Fruit fly (Drosophila melanogaster) whole organism, embryonic: ENCODE results near the gene PolD3.

Experiments
- CG10565 ChIP-seq: fragments of 200-800 bp; sonication (Bioruptor generic); optimal IDR thresholded peaks from 3 replicates; lab custom pipeline; 2016; ENCODE audit warnings: missing biosample characterization, mild to moderate bottlenecking, missing genetic modification characterization
- CG11085 ChIP-seq: fragments of 200-800 bp; sonication (Bioruptor generic); IDR thresholded peaks from 2 replicates; pipeline ENCODE4 v1.3.6; 2022; ENCODE audit warnings: missing biosample characterization, missing genetic modification characterization
- CG11093 ChIP-seq: fragments of 200-800 bp; sonication (Bioruptor generic); IDR thresholded peaks from 3 replicates; pipeline ENCODE4 v1.3.6; 2022; ENCODE audit warnings: missing biosample characterization, missing genetic modification characterization
- CG12071 ChIP-seq: fragments of 200-800 bp; sonication (Bioruptor generic); optimal IDR thresholded peaks from 3 replicates; lab custom pipeline; 2018; ENCODE audit warnings: missing biosample characterization, mild to moderate bottlenecking, missing genetic modification characterization
- CG12104 ChIP-seq: fragments of 200-800 bp; sonication (Bioruptor generic); optimal IDR thresholded peaks from 3 replicates; lab custom pipeline; 2016; ENCODE audit warnings: missing biosample characterization, missing genetic modification characterization
- CG12299 ChIP-seq: fragments of 200-800 bp; sonication (Bioruptor generic); optimal IDR thresholded peaks from 2 replicates; lab custom pipeline; 2018; ENCODE audit warnings: missing biosample characterization, mild to moderate bottlenecking, missing genetic modification characterization
- CG12744 ChIP-seq: fragments of 200-800 bp; sonication (Bioruptor generic); optimal IDR thresholded peaks from 2 replicates; lab custom pipeline; 2016; ENCODE audit warnings: missing biosample characterization, missing genetic modification characterization
- CG12942 ChIP-seq: fragments of 200-800 bp; sonication (Bioruptor generic); optimal IDR thresholded peaks from 3 replicates; lab custom pipeline; 2016; ENCODE audit warnings: missing biosample characterization, missing genetic modification characterization
- CG1647 ChIP-seq: fragments of 200-800 bp; sonication (Bioruptor generic); optimal IDR thresholded peaks from 3 replicates; lab custom pipeline; 2016; ENCODE audit warnings: missing biosample characterization, missing genetic modification characterization
- CG17829 ChIP-seq: fragments of 200-800 bp; optimal IDR thresholded peaks from 2 replicates; lab custom pipeline; 2019; ENCODE audit warnings: missing biosample characterization, mild to moderate bottlenecking, missing genetic modification characterization, moderate library complexity
- CG30020 ChIP-seq: fragments of 200-800 bp; optimal IDR thresholded peaks from 2 replicates; lab custom pipeline; 2019; ENCODE audit warnings: missing biosample characterization, mild to moderate bottlenecking, missing genetic modification characterization, moderate library complexity
- CG30431 ChIP-seq: fragments of 200-800 bp; sonication (Bioruptor generic); optimal IDR thresholded peaks from 2 replicates; lab custom pipeline; 2017; ENCODE audit warnings: missing biosample characterization, missing genetic modification characterization
- CG3065 ChIP-seq: fragments of 200-800 bp; sonication (Bioruptor generic); optimal IDR thresholded peaks from 2 replicates; lab custom pipeline; 2016; ENCODE audit warnings: missing biosample characterization, missing genetic modification characterization
- CG3407 ChIP-seq: fragments of 200-800 bp; sonication (Bioruptor generic); optimal IDR thresholded peaks from 2 replicates; lab custom pipeline; 2018; ENCODE audit warnings: missing biosample characterization, mild to moderate bottlenecking, missing genetic modification characterization
- CG42726 ChIP-seq: fragments of 200-800 bp; sonication (Bioruptor generic); IDR thresholded peaks from 2 replicates; pipeline ENCODE4 v1.3.6; 2022; ENCODE audit warnings: missing biosample characterization, missing genetic modification characterization; ENCODE audit not compliant: partially characterized antibody
- CG5245 ChIP-seq: fragments of 200-800 bp; sonication (Bioruptor generic); optimal IDR thresholded peaks from 3 replicates; lab custom pipeline; 2016; ENCODE audit warnings: missing biosample characterization, missing genetic modification characterization
- CG7745 ChIP-seq: fragments of 200-800 bp; sonication (Bioruptor generic); optimal IDR thresholded peaks from 2 replicates; lab custom pipeline; 2018; ENCODE audit warnings: missing biosample characterization, mild to moderate bottlenecking, missing genetic modification characterization, moderate library complexity
- CG8765 ChIP-seq: fragments of 200-800 bp; sonication (Bioruptor generic); IDR thresholded peaks from 2 replicates; pipeline ENCODE4 v1.3.6; 2022; ENCODE audit warnings: missing biosample characterization, missing genetic modification characterization
- CrebB ChIP-seq: fragments of 200-800 bp; sonication (Bioruptor generic); optimal IDR thresholded peaks from 3 replicates; lab custom pipeline; 2018; ENCODE audit warnings: missing biosample characterization, mild to moderate bottlenecking, missing genetic modification characterization
- D ChIP-seq, 2 experiments: fragments of 200-800 bp in 1 of 2; fragments of >200 bp in 1 of 2; sonication (Bioruptor generic) in 1 of 2; optimal IDR thresholded peaks; 2 replicates in 1 of 2; 3 replicates in 1 of 2; lab custom pipeline; 2017; ENCODE audit warnings: mild to moderate bottlenecking in 1 of 2, missing biosample characterization in 1 of 2, missing genetic modification characterization in 1 of 2, missing genetic modification reagents in 1 of 2
- Dip2 ChIP-seq: fragments of 200-800 bp; sonication (Bioruptor generic); IDR thresholded peaks from 2 replicates; pipeline ENCODE4 v1.3.6; 2022; ENCODE audit warnings: missing biosample characterization, missing genetic modification characterization
- Dip3 ChIP-seq: fragments of 200-800 bp; sonication (Bioruptor generic); optimal IDR thresholded peaks from 3 replicates; lab custom pipeline; 2016; ENCODE audit warnings: missing biosample characterization, missing genetic modification characterization
- Ets97D ChIP-seq: fragments of 200-800 bp; sonication (Bioruptor generic); optimal IDR thresholded peaks from 3 replicates; lab custom pipeline; 2016; ENCODE audit warnings: missing biosample characterization, missing genetic modification characterization
- Gug ChIP-seq: fragments of 200-800 bp; sonication (Bioruptor generic); IDR thresholded peaks from 4 replicates; pipeline ENCODE4 v1.3.6; 2022; ENCODE audit warnings: missing biosample characterization, missing genetic modification characterization
- HLH3B ChIP-seq: fragments of 200-800 bp; sonication (Bioruptor generic); IDR thresholded peaks from 2 replicates; pipeline ENCODE4 v1.3.6; 2022; ENCODE audit warnings: missing biosample characterization, missing genetic modification characterization
- Hand ChIP-seq: fragments of 200-800 bp; sonication (Bioruptor generic); optimal IDR thresholded peaks from 2 replicates; lab custom pipeline; 2017; ENCODE audit warnings: mild to moderate bottlenecking, missing biosample characterization, missing genetic modification reagents, missing genetic modification characterization
- HmgZ ChIP-seq: fragments of 200-800 bp; sonication (Bioruptor generic); optimal IDR thresholded peaks from 2 replicates; lab custom pipeline; 2018; ENCODE audit warnings: missing biosample characterization, mild to moderate bottlenecking, missing genetic modification characterization
- Hmr ChIP-seq: fragments of 200-800 bp; sonication (Bioruptor generic); optimal IDR thresholded peaks from 3 replicates; lab custom pipeline; 2017; ENCODE audit warnings: mild to moderate bottlenecking, missing biosample characterization, missing genetic modification reagents, missing genetic modification characterization
- Hr39 ChIP-seq: fragments of >200 bp; optimal IDR thresholded peaks from 2 replicates; lab custom pipeline; 2017
- Lhr ChIP-seq: fragments of 200-800 bp; sonication (Bioruptor generic); optimal IDR thresholded peaks from 3 replicates; lab custom pipeline; 2017; ENCODE audit warnings: mild to moderate bottlenecking, missing biosample characterization, missing genetic modification reagents, missing genetic modification characterization
- Nf-YB ChIP-seq: fragments of 200-800 bp; sonication (Bioruptor generic); optimal IDR thresholded peaks from 3 replicates; lab custom pipeline; 2019; ENCODE audit warnings: missing biosample characterization, mild to moderate bottlenecking, missing genetic modification characterization, moderate library complexity
- Pdp1 ChIP-seq, 2 experiments: fragments of 200-800 bp; sonication (Bioruptor generic); optimal IDR thresholded peaks; 3 replicates each; lab custom pipeline; 2016; ENCODE audit warnings: missing biosample characterization in 2 of 2, missing genetic modification characterization in 2 of 2, mild to moderate bottlenecking in 1 of 2, moderate library complexity in 1 of 2
- Rfx ChIP-seq: fragments of 200-800 bp; sonication (Bioruptor generic); IDR thresholded peaks from 2 replicates; pipeline ENCODE4 v1.3.6; 2022; ENCODE audit warnings: missing biosample characterization, missing genetic modification characterization
- Scr ChIP-seq: fragments of 200-800 bp; sonication (Bioruptor generic); IDR thresholded peaks from 2 replicates; pipeline ENCODE4 v1.3.6; 2022; ENCODE audit warnings: missing biosample characterization, missing genetic modification characterization; ENCODE audit not compliant: partially characterized antibody
- Six4 ChIP-seq: fragments of 200-800 bp; sonication (Bioruptor generic); optimal IDR thresholded peaks from 2 replicates; lab custom pipeline; 2016; ENCODE audit warnings: missing biosample characterization, missing genetic modification characterization
- Trl ChIP-seq, 3 experiments: fragments of >200 bp in 2 of 3; fragments of 200-800 bp in 1 of 3; sonication (Bioruptor generic) in 1 of 3; optimal IDR thresholded peaks; 2 replicates in 1 of 3; 3 replicates in 2 of 3; lab custom pipeline; 2016 to 2017; ENCODE audit warnings: missing biosample characterization in 1 of 3, missing genetic modification characterization in 1 of 3
- cato ChIP-seq: fragments of 200-800 bp; sonication (Bioruptor generic); optimal IDR thresholded peaks from 2 replicates; lab custom pipeline; 2016; ENCODE audit warnings: missing biosample characterization, missing genetic modification characterization, borderline replicate concordance
- chinmo ChIP-seq: fragments of 200-800 bp; sonication (Bioruptor generic); IDR thresholded peaks from 4 replicates; pipeline ENCODE4 v1.3.6; 2022; ENCODE audit warnings: missing biosample characterization, missing genetic modification characterization; ENCODE audit not compliant: partially characterized antibody
- ci ChIP-seq: fragments of 200-800 bp; sonication (Bioruptor generic); IDR thresholded peaks from 3 replicates; pipeline ENCODE4 v1.3.6; 2022; ENCODE audit warnings: missing biosample characterization, missing genetic modification characterization
- crp ChIP-seq, 2 experiments: fragments of 200-800 bp; sonication (Bioruptor generic); optimal IDR thresholded peaks; 2 replicates in 1 of 2; 3 replicates in 1 of 2; lab custom pipeline; 2017; ENCODE audit warnings: missing biosample characterization in 2 of 2, missing genetic modification characterization in 2 of 2, mild to moderate bottlenecking in 1 of 2, moderate library complexity in 1 of 2
- dmrt99B ChIP-seq: fragments of 200-800 bp; sonication (Bioruptor generic); optimal IDR thresholded peaks from 2 replicates; lab custom pipeline; 2018; ENCODE audit warnings: missing biosample characterization, mild to moderate bottlenecking, missing genetic modification characterization, moderate library complexity
- gsb ChIP-seq: fragments of 200-800 bp; sonication (Bioruptor generic); IDR thresholded peaks from 2 replicates; pipeline ENCODE4 v1.3.6; 2022; ENCODE audit warnings: missing biosample characterization, missing genetic modification characterization
- ranshi ChIP-seq: fragments of 200-800 bp; sonication (Bioruptor generic); IDR thresholded peaks from 2 replicates; pipeline ENCODE4 v1.3.6; 2022; ENCODE audit warnings: missing biosample characterization, missing genetic modification characterization
- repo ChIP-seq: fragments of 200-800 bp; sonication (Bioruptor generic); optimal IDR thresholded peaks from 2 replicates; lab custom pipeline; 2016; ENCODE audit warnings: missing biosample characterization, missing genetic modification characterization
- sisA ChIP-seq: fragments of 200-800 bp; sonication (Bioruptor generic); IDR thresholded peaks from 2 replicates; pipeline ENCODE4 v1.3.6; 2022; ENCODE audit warnings: missing biosample characterization, missing genetic modification characterization
- slp2 ChIP-seq: fragments of 200-800 bp; sonication (Bioruptor generic); optimal IDR thresholded peaks from 2 replicates; lab custom pipeline; 2016; ENCODE audit warnings: missing biosample characterization, missing genetic modification characterization
- tgo ChIP-seq: fragments of 200-800 bp; sonication (Bioruptor generic); IDR thresholded peaks from 3 replicates; pipeline ENCODE4 v1.3.6; 2022; ENCODE audit warnings: missing biosample characterization, missing genetic modification characterization
- tin ChIP-seq: fragments of 200-800 bp; sonication (Bioruptor generic); optimal IDR thresholded peaks from 3 replicates; lab custom pipeline; 2016; ENCODE audit warnings: missing biosample characterization, missing genetic modification characterization
- tll ChIP-seq, 2 experiments: fragments of 200-800 bp in 1 of 2; fragments of >200 bp in 1 of 2; sonication (Bioruptor generic) in 1 of 2; optimal IDR thresholded peaks; 2 replicates each; lab custom pipeline; 2017 to 2019; ENCODE audit warnings: missing biosample characterization in 2 of 2, missing genetic modification characterization in 2 of 2, mild to moderate bottlenecking in 1 of 2, moderate library complexity in 1 of 2

PolD3 gene

dm6 chr2L:15254229-15254861 is 1.8 kb downstream of the PolD3 start (continued):
- TF ChIP-seq Nf-YB (GFP tag; lab: Kevin White, UChicago) = no peak
- no peak for TF ChIP-seq Scr (GFP tag; lab: Robert Waterston, UW)
- TF ChIP-seq sisA (GFP tag; lab: Robert Waterston, UW) = peak; percentile 13; the same call in 1 of the 2 replicates
- no peak for TF ChIP-seq Hr39
- no peak for TF ChIP-seq CG7745 (tag; lab: Kevin White, UChicago)
- TF ChIP-seq Gug (GFP tag; lab: Robert Waterston, UW) = 0 out of 4 replicates have a peak, but pooled peaks have one; percentile 9
- no peak for TF ChIP-seq Hand (GFP tag; lab: Kevin White, UChicago)
- no peak for TF ChIP-seq CG3065
- TF ChIP-seq Six4 = no peak
- TF ChIP-seq CG3407 (GFP tag; lab: Kevin White, UChicago) = no peak
- no peak for TF ChIP-seq crp (GFP tag; optimal IDR thresholded peaks at IDR 0.05; lab: Kevin White, UChicago)
- TF ChIP-seq ci (GFP tag; lab: Robert Waterston, UW) = peak; percentile 77
- no peak for TF ChIP-seq CG30020
- TF ChIP-seq CG11093 = no peak
- TF ChIP-seq CG10565 (GFP tag; lab: Kevin White, UChicago) = no peak
- peak; percentile 46; the same call in 1 of the 2 replicates for TF ChIP-seq ranshi (GFP tag; lab: Robert Waterston, UW)
- peak; percentile 19 for TF ChIP-seq tin (GFP tag; lab: Kevin White, UChicago)
- TF ChIP-seq CG1647 (GFP tag; lab: Kevin White, UChicago) = peak; percentile 31
- TF ChIP-seq D (optimal IDR thresholded peaks at IDR 0.05; lab: Kevin White, UChicago) = no peak
- no peak for TF ChIP-seq D (GFP tag; optimal IDR thresholded peaks at IDR 0.05; lab: Kevin White, UChicago)
- TF ChIP-seq CG8765 (GFP tag; lab: Robert Waterston, UW) = no peak
- TF ChIP-seq repo (GFP tag; lab: Kevin White, UChicago) = no peak
- no peak for TF ChIP-seq CG12744 (GFP tag; lab: Kevin White, UChicago)
- TF ChIP-seq CG12104 (GFP tag; lab: Kevin White, UChicago) = peak; percentile 10
- no peak for TF ChIP-seq dmrt99B
- no peak for TF ChIP-seq CG30431 (GFP tag; lab: Kevin White, UChicago)
- TF ChIP-seq gsb (GFP tag; lab: Robert Waterston, UW) = no peak
- TF ChIP-seq tll (GFP tag; optimal IDR thresholded peaks at IDR 0.05; lab: Kevin White, UChicago) = no peak
- TF ChIP-seq Lhr (GFP tag; lab: Kevin White, UChicago) = no peak
- TF ChIP-seq CG11085 (GFP tag; lab: Robert Waterston, UW) = peak; percentile 27; the same call in 1 of the 2 replicates
- TF ChIP-seq HLH3B (GFP tag; lab: Robert Waterston, UW) = peak; percentile 40; the same call in 1 of the 2 replicates
- TF ChIP-seq CG42726 (GFP tag; lab: Robert Waterston, UW) = no peak
- TF ChIP-seq Hmr = peak; percentile 0
- TF ChIP-seq Trl (optimal IDR thresholded peaks at IDR 0.05; lab: Kevin White, UChicago) = no peak
- TF ChIP-seq Trl (GFP tag; optimal IDR thresholded peaks at IDR 0.05; lab: Kevin White, UChicago) = peak; percentile 15
- TF ChIP-seq Dip2 = no peak
- TF ChIP-seq slp2 (GFP tag; lab: Kevin White, UChicago) = peak; percentile 29
- no peak for TF ChIP-seq CrebB
- TF ChIP-seq CG12071 (GFP tag; lab: Kevin White, UChicago) = no peak
- TF ChIP-seq CG12299 (tag; lab: Kevin White, UChicago) = no peak
- peak; percentile 56; the same call in 2 of the 3 replicates for TF ChIP-seq tgo
- no peak for TF ChIP-seq chinmo (GFP tag; lab: Robert Waterston, UW)
- peak; percentile 53 for TF ChIP-seq CG17829 (tag; lab: Kevin White, UChicago)
- no peak for TF ChIP-seq Pdp1 (GFP tag; optimal IDR thresholded peaks at IDR 0.05; lab: Kevin White, UChicago)
- TF ChIP-seq HmgZ (tag; lab: Kevin White, UChicago) = no peak
- TF ChIP-seq CG12942 (GFP tag; lab: Kevin White, UChicago) = no peak
- no peak for TF ChIP-seq CG5245 (GFP tag; lab: Kevin White, UChicago)
- TF ChIP-seq Ets97D (GFP tag; lab: Kevin White, UChicago) = no peak
- peak; percentile 4 for TF ChIP-seq cato
- TF ChIP-seq Rfx (GFP tag; lab: Robert Waterston, UW) = peak; percentile 74
- peak; percentile 2 for TF ChIP-seq Dip3 (GFP tag; lab: Kevin White, UChicago)
